Fruit fly (Drosophila melanogaster) whole organism, embryonic: ENCODE results near the gene Awh.

Experiments used
- ATbp ChIP-seq: fragments of 200-800 bp; sonication (Bioruptor generic); optimal IDR thresholded peaks from 2 replicates; lab custom pipeline; 2017; ENCODE audit warnings: missing biosample characterization, mild to moderate bottlenecking, missing genetic modification characterization, missing genetic modification reagents
- Ada2b ChIP-seq: fragments of 200-800 bp; sonication (Bioruptor generic); IDR thresholded peaks from 2 replicates; pipeline ENCODE4 v1.3.6; 2022; ENCODE audit warnings: missing biosample characterization, missing genetic modification characterization
- Atf-2 ChIP-seq: fragments of 200-800 bp; sonication (Bioruptor generic); optimal IDR thresholded peaks from 2 replicates; lab custom pipeline; 2016; ENCODE audit warnings: missing biosample characterization, missing genetic modification characterization
- Awh ChIP-seq: fragments of 200-800 bp; sonication (Bioruptor generic); IDR thresholded peaks from 2 replicates; pipeline ENCODE4, ENCODE4 v1.3.6; 2022; ENCODE audit warnings: missing biosample characterization, missing genetic modification characterization
- CG1024 ChIP-seq: fragments of 200-800 bp; sonication (Bioruptor generic); IDR thresholded peaks from 2 replicates; pipeline ENCODE4 v1.3.6; 2022; ENCODE audit warnings: missing biosample characterization, missing genetic modification characterization
- CG14441 ChIP-seq: fragments of 200-800 bp; sonication (Bioruptor generic); IDR thresholded peaks from 2 replicates; pipeline ENCODE4 v1.3.6; 2022; ENCODE audit warnings: missing biosample characterization, missing genetic modification characterization
- CG15011 ChIP-seq: fragments of 200-800 bp; sonication (Bioruptor generic); optimal IDR thresholded peaks from 3 replicates; lab custom pipeline; 2018; ENCODE audit warnings: missing biosample characterization, mild to moderate bottlenecking, missing genetic modification characterization
- CG15269 ChIP-seq: fragments of 200-800 bp; sonication (Bioruptor generic); optimal IDR thresholded peaks from 2 replicates; lab custom pipeline; 2018; ENCODE audit warnings: missing biosample characterization, mild to moderate bottlenecking, missing genetic modification characterization, moderate library complexity
- CG16815 ChIP-seq: fragments of 200-800 bp; sonication (Bioruptor generic); optimal IDR thresholded peaks from 3 replicates; lab custom pipeline; 2017; ENCODE audit warnings: missing biosample characterization, mild to moderate bottlenecking, missing genetic modification characterization
- CG16863 ChIP-seq: fragments of 200-800 bp; sonication (Bioruptor generic); optimal IDR thresholded peaks from 3 replicates; lab custom pipeline; 2016; ENCODE audit warnings: missing biosample characterization, missing genetic modification characterization
- CG4360 ChIP-seq: fragments of 200-800 bp; sonication (Bioruptor generic); IDR thresholded peaks from 2 replicates; pipeline ENCODE4 v1.3.6; 2022; ENCODE audit warnings: missing biosample characterization, missing genetic modification characterization
- CG4820 ChIP-seq: fragments of 200-800 bp; sonication (Bioruptor generic); optimal IDR thresholded peaks from 3 replicates; lab custom pipeline; 2016; ENCODE audit warnings: missing biosample characterization, missing genetic modification characterization
- CG6813 ChIP-seq: fragments of 200-800 bp; sonication (Bioruptor generic); optimal IDR thresholded peaks from 2 replicates; lab custom pipeline; 2017; ENCODE audit warnings: missing biosample characterization, missing genetic modification characterization, mild to moderate bottlenecking, moderate library complexity, missing genetic modification reagents
- CG7372 ChIP-seq: fragments of 200-800 bp; sonication (Bioruptor generic); IDR thresholded peaks from 2 replicates; pipeline ENCODE4 v1.3.6; 2022; ENCODE audit warnings: missing biosample characterization, missing genetic modification characterization
- CG8359 ChIP-seq: fragments of 200-800 bp; sonication (Bioruptor generic); optimal IDR thresholded peaks from 2 replicates; lab custom pipeline; 2017; ENCODE audit warnings: missing biosample characterization, mild to moderate bottlenecking, missing genetic modification characterization, borderline replicate concordance
- CG8924 ChIP-seq: fragments of 200-800 bp; optimal IDR thresholded peaks from 3 replicates; lab custom pipeline; 2019; ENCODE audit warnings: missing biosample characterization, mild to moderate bottlenecking, missing genetic modification characterization, moderate library complexity
- Camta ChIP-seq: fragments of 200-800 bp; sonication (Bioruptor generic); optimal IDR thresholded peaks from 2 replicates; lab custom pipeline; 2016; ENCODE audit warnings: missing biosample characterization, missing genetic modification characterization
- Deaf1 ChIP-seq: fragments of 200-800 bp; optimal IDR thresholded peaks from 3 replicates; lab custom pipeline; 2019; ENCODE audit warnings: missing biosample characterization, mild to moderate bottlenecking, missing genetic modification characterization, moderate library complexity
- Hand ChIP-seq: fragments of 200-800 bp; sonication (Bioruptor generic); optimal IDR thresholded peaks from 2 replicates; lab custom pipeline; 2017; ENCODE audit warnings: mild to moderate bottlenecking, missing biosample characterization, missing genetic modification reagents, missing genetic modification characterization
- Hmr ChIP-seq: fragments of 200-800 bp; sonication (Bioruptor generic); optimal IDR thresholded peaks from 3 replicates; lab custom pipeline; 2017; ENCODE audit warnings: mild to moderate bottlenecking, missing biosample characterization, missing genetic modification reagents, missing genetic modification characterization
- Hsf ChIP-seq: fragments of 200-800 bp; sonication (Bioruptor generic); optimal IDR thresholded peaks from 3 replicates; lab custom pipeline; 2016; ENCODE audit warnings: missing biosample characterization, missing genetic modification characterization
- Lhr ChIP-seq: fragments of 200-800 bp; sonication (Bioruptor generic); optimal IDR thresholded peaks from 3 replicates; lab custom pipeline; 2017; ENCODE audit warnings: mild to moderate bottlenecking, missing biosample characterization, missing genetic modification reagents, missing genetic modification characterization
- Med ChIP-seq: fragments of 200-800 bp; sonication (Bioruptor generic); peaks from one replicate; lab custom pipeline; 2016; ENCODE audit warnings: missing biosample characterization, missing genetic modification characterization, mild to moderate bottlenecking, inconsistent platforms, moderate library complexity
- NC2β ChIP-seq: fragments of 200-800 bp; sonication (Bioruptor generic); optimal IDR thresholded peaks from 2 replicates; lab custom pipeline; 2016; ENCODE audit warnings: missing biosample characterization, missing genetic modification characterization
- Nf-YC ChIP-seq: fragments of 200-800 bp; optimal IDR thresholded peaks from 3 replicates; lab custom pipeline; 2019; ENCODE audit warnings: missing biosample characterization, mild to moderate bottlenecking, missing genetic modification characterization, moderate library complexity
- PHDP ChIP-seq: fragments of 200-800 bp; sonication (Bioruptor generic); optimal IDR thresholded peaks from 3 replicates; lab custom pipeline; 2018; ENCODE audit warnings: missing biosample characterization, mild to moderate bottlenecking, missing genetic modification characterization, moderate library complexity
- Pdp1 ChIP-seq, 2 experiments: fragments of 200-800 bp; sonication (Bioruptor generic); optimal IDR thresholded peaks; 3 replicates each; lab custom pipeline; 2016; ENCODE audit warnings: missing biosample characterization in 2 of 2, missing genetic modification characterization in 2 of 2, mild to moderate bottlenecking in 1 of 2, moderate library complexity in 1 of 2
- Scr ChIP-seq: fragments of 200-800 bp; sonication (Bioruptor generic); IDR thresholded peaks from 2 replicates; pipeline ENCODE4 v1.3.6; 2022; ENCODE audit warnings: missing biosample characterization, missing genetic modification characterization; ENCODE audit not compliant: partially characterized antibody
- Spps ChIP-seq: fragments of 200-800 bp; sonication (Bioruptor generic); optimal IDR thresholded peaks from 2 replicates; lab custom pipeline; 2018; ENCODE audit warnings: missing biosample characterization, mild to moderate bottlenecking, missing genetic modification characterization
- Ssrp ChIP-seq: fragments of 200-800 bp; sonication (Bioruptor generic); optimal IDR thresholded peaks from 2 replicates; lab custom pipeline; 2018; ENCODE audit warnings: missing biosample characterization, mild to moderate bottlenecking, missing genetic modification characterization, moderate library complexity
- TFAM ChIP-seq: fragments of 200-800 bp; sonication (Bioruptor generic); optimal IDR thresholded peaks from 2 replicates; lab custom pipeline; 2017; ENCODE audit warnings: missing biosample characterization, missing genetic modification characterization, inconsistent platforms
- Xrp1 ChIP-seq: fragments of 200-800 bp; sonication (Bioruptor generic); IDR thresholded peaks from 2 replicates; pipeline ENCODE4 v1.3.6; 2022; ENCODE audit warnings: missing biosample characterization, missing genetic modification characterization
- cato ChIP-seq: fragments of 200-800 bp; sonication (Bioruptor generic); optimal IDR thresholded peaks from 2 replicates; lab custom pipeline; 2016; ENCODE audit warnings: missing biosample characterization, missing genetic modification characterization, borderline replicate concordance
- gsb-n ChIP-seq: fragments of 200-800 bp; sonication (Bioruptor generic); optimal IDR thresholded peaks from 3 replicates; lab custom pipeline; 2018; ENCODE audit warnings: missing biosample characterization, mild to moderate bottlenecking, missing genetic modification characterization
- hkb ChIP-seq, 2 experiments: fragments of 200-800 bp in 1 of 2; fragments of >200 bp in 1 of 2; sonication (Bioruptor generic) in 1 of 2; IDR thresholded peaks in 1 of 2; optimal IDR thresholded peaks in 1 of 2; 2 replicates each; pipeline versions ENCODE4 v1.3.6 to Lab custom; 2017 to 2022; ENCODE audit warnings: missing biosample characterization in 1 of 2, missing genetic modification characterization in 1 of 2
- jigr1 ChIP-seq: fragments of 200-800 bp; sonication (Bioruptor generic); IDR thresholded peaks from 3 replicates; pipeline ENCODE4 v1.3.6; 2022; ENCODE audit warnings: missing biosample characterization, missing genetic modification characterization
- lbe ChIP-seq: fragments of 200-800 bp; sonication (Bioruptor generic); optimal IDR thresholded peaks from 2 replicates; lab custom pipeline; 2016; ENCODE audit warnings: missing biosample characterization, mild to moderate bottlenecking, missing genetic modification characterization
- lmd ChIP-seq: fragments of 200-800 bp; sonication (Bioruptor generic); IDR thresholded peaks from 2 replicates; pipeline ENCODE4 v1.3.6; 2022; ENCODE audit warnings: missing biosample characterization, missing genetic modification characterization
- onecut ChIP-seq: fragments of 200-800 bp; sonication (Bioruptor generic); IDR thresholded peaks from 2 replicates; pipeline ENCODE4 v1.3.6; 2022; ENCODE audit warnings: missing biosample characterization, missing genetic modification characterization
- org-1 ChIP-seq: fragments of 200-800 bp; sonication (Bioruptor generic); optimal IDR thresholded peaks from 2 replicates; lab custom pipeline; 2017; ENCODE audit warnings: missing biosample characterization, missing genetic modification characterization
- row ChIP-seq: fragments of 200-800 bp; sonication (Bioruptor generic); IDR thresholded peaks from 3 replicates; pipeline ENCODE4 v1.3.6; 2022; ENCODE audit warnings: missing biosample characterization, missing genetic modification characterization
- slp2 ChIP-seq: fragments of 200-800 bp; sonication (Bioruptor generic); optimal IDR thresholded peaks from 2 replicates; lab custom pipeline; 2016; ENCODE audit warnings: missing biosample characterization, missing genetic modification characterization
- tup ChIP-seq: fragments of 200-800 bp; sonication (Bioruptor generic); optimal IDR thresholded peaks from 2 replicates; lab custom pipeline; 2016; ENCODE audit warnings: missing biosample characterization, mild to moderate bottlenecking, missing genetic modification characterization, moderate library complexity
- twi ChIP-seq: fragments of 200-800 bp; optimal IDR thresholded peaks from 2 replicates; lab custom pipeline; 2019; ENCODE audit warnings: missing biosample characterization, mild to moderate bottlenecking, missing genetic modification characterization, moderate library complexity
- unc-4 ChIP-seq: fragments of 200-800 bp; sonication (Bioruptor generic); IDR thresholded peaks from 2 replicates; pipeline ENCODE4 v1.3.6; 2022; ENCODE audit warnings: missing biosample characterization, missing genetic modification characterization; ENCODE audit not compliant: partially characterized antibody
- z ChIP-seq: fragments of 200-800 bp; sonication (Bioruptor generic); IDR thresholded peaks from 3 replicates; pipeline ENCODE4 v1.3.6; 2022; ENCODE audit warnings: missing biosample characterization, missing genetic modification characterization
- zen2 ChIP-seq: fragments of 200-800 bp; sonication (Bioruptor generic); IDR thresholded peaks from 3 replicates; pipeline ENCODE4 v1.3.6; 2022; ENCODE audit warnings: missing biosample characterization, missing genetic modification characterization; ENCODE audit not compliant: partially characterized antibody

Gene Awh

DNA sequence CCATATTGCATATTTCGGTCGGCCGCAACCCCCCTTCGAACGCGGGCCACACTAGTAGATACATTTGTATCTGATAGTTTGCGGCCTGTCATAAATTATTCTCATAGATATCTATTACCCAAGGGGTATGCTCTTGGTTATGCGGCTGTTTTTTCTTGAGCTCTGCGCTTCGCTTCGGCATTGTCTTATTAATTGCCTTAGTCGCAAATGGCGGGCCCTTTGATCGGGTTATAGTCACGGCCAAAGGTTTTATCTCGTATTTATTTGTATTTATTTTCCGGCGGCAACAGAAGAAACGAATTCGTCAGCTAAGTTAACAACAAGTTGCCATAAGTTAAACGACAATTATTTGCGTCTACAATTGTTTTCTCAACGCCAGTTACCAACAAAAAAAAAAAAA, 10.0 kb downstream of the Awh start (continued):
- TF ChIP-seq twi (tag; lab: Kevin White, UChicago) (no peak), Spps (tag; lab: Kevin White, UChicago) (no peak), CG7372 (GFP tag; lab: Robert Waterston, UW) (no peak), unc-4 (GFP tag; lab: Robert Waterston, UW) (no peak), Hmr (GFP tag; lab: Kevin White, UChicago) (peak; percentile 10), PHDP (peak; percentile 9), Awh (GFP tag; lab: Robert Waterston, UW) (peak; percentile 82), CG16863 (GFP tag; lab: Kevin White, UChicago) (no peak), Xrp1 (GFP tag; lab: Robert Waterston, UW) (no peak), onecut (GFP tag; lab: Robert Waterston, UW) (no peak), CG4820 (no peak), Med (GFP tag; lab: Kevin White, UChicago) (peak; percentile 62), cato (no peak), Lhr (GFP tag; lab: Kevin White, UChicago) (no peak), NC2β (GFP tag; lab: Kevin White, UChicago) (no peak)

DNA sequence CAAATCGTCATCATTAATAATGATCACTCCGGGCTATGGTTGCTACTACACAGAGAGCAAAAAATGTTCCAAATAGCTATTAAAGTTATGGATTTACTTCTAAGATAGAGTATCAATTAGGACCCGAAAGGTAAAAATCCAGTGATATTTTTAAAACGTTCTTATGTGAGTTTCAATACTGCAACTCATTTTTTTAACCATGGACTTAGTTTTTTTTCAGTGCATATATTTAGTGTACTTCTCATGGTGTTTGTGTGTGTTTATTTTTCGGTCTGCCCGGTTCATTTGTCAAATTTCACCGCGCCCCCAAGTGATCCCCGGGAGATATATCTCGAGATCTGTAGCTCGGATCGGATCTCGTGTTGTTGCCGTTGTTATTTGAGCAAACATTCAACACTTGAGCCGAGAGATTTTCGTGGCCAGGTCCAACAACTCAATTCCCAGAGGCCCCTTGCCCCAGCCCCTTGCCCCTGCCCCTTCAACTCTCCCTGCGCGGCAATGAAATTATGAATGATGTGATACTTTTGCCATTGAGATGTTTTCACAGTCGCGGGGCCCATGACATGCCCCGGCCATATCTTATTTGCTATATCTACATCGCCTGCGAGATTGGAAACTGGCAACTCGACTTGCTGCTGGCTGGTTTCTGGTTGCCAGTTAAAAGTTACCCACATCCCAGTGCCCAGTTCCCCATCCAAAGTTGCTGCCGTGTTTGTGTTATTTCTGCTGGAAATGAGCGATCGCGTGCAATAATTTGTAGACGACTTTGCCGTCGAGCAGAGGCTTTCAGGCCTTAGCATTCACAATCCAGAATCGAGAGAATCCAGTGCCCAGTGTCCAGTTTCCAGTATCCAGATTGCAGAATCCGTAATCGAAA, 16.7 kb downstream of the Awh start:
- TF ChIP-seq Deaf1 (tag; lab: Kevin White, UChicago) = peak; percentile 21
- peak; percentile 83 for TF ChIP-seq CG8924 (tag; lab: Kevin White, UChicago)
- 0 out of 2 replicates have a peak, but pooled peaks have one; percentile 10 for TF ChIP-seq CG14441 (GFP tag; lab: Robert Waterston, UW)
- TF ChIP-seq Hand (GFP tag; lab: Kevin White, UChicago) = no peak
- TF ChIP-seq lbe (GFP tag; lab: Kevin White, UChicago) = no peak
- TF ChIP-seq Hsf (GFP tag; lab: Kevin White, UChicago) = peak; percentile 77
- peak; percentile 3 for TF ChIP-seq CG15011 (GFP tag; lab: Kevin White, UChicago)
- TF ChIP-seq TFAM = peak; percentile 34
- TF ChIP-seq CG1024 (GFP tag; lab: Robert Waterston, UW) = peak; percentile 61; the same call in 1 of the 2 replicates
- TF ChIP-seq z = peak; percentile 75
- peak; percentile 74 for TF ChIP-seq row (GFP tag; lab: Robert Waterston, UW)
- peak; percentile 77 for TF ChIP-seq CG16863 (GFP tag; lab: Kevin White, UChicago)
- TF ChIP-seq slp2 (GFP tag; lab: Kevin White, UChicago) = peak; percentile 57
- peak; percentile 49 for TF ChIP-seq Camta (GFP tag; lab: Kevin White, UChicago)
- TF ChIP-seq CG15269 (tag; lab: Kevin White, UChicago) = peak; percentile 35
- TF ChIP-seq Pdp1 (GFP tag; optimal IDR thresholded peaks at IDR 0.05; lab: Kevin White, UChicago) = peak in 1 of 2 experiments; percentile 75
- TF ChIP-seq hkb (optimal IDR thresholded peaks at IDR 0.05; lab: Kevin White, UChicago) = no peak
- TF ChIP-seq hkb (GFP tag; IDR thresholded peaks at IDR 0.05; lab: Robert Waterston, UW) = peak; percentile 48; the same call in 1 of the 2 replicates
- TF ChIP-seq ATbp (GFP tag; lab: Kevin White, UChicago) = peak; percentile 3
- TF ChIP-seq CG4360 (GFP tag; lab: Robert Waterston, UW) = peak; percentile 28
- peak; percentile 79 for TF ChIP-seq CG16815 (GFP tag; lab: Kevin White, UChicago)
- peak; percentile 3 for TF ChIP-seq tup (GFP tag; lab: Kevin White, UChicago)
- peak; percentile 63 for TF ChIP-seq CG6813
- TF ChIP-seq gsb-n = peak; percentile 61
- TF ChIP-seq Ada2b (GFP tag; lab: Robert Waterston, UW) = peak; percentile 45
- TF ChIP-seq Nf-YC = no peak
- 0 out of 3 replicates have a peak, but pooled peaks have one; percentile 39 for TF ChIP-seq jigr1
- TF ChIP-seq Scr (GFP tag; lab: Robert Waterston, UW) = no peak
- TF ChIP-seq Atf-2 = peak; percentile 71
- peak; percentile 52 for TF ChIP-seq lmd (GFP tag; lab: Robert Waterston, UW)
- peak; percentile 74 for TF ChIP-seq Ssrp (tag; lab: Kevin White, UChicago)
- peak; percentile 43 for TF ChIP-seq CG8359 (GFP tag; lab: Kevin White, UChicago)
- TF ChIP-seq zen2 = no peak
- peak; percentile 1 for TF ChIP-seq org-1 (GFP tag; lab: Kevin White, UChicago)
